Fruit fly (Drosophila melanogaster): Measurements from ENCODE around the gene fzr.

The fzr gene

dm6 chrX:4666650-4667360 is 12.5 kb downstream of the fzr start, which contains the start of gene CG3009 (continued):
- TF ChIP-seq CG14014 (GFP tag; IDR thresholded peaks at IDR 0.05) (peak; percentile 98), pho (GFP tag; optimal IDR thresholded peaks at IDR 0.05) (peak; percentile 98), CG2875 (GFP tag; optimal IDR thresholded peaks at IDR 0.05) (peak; percentile 95), br (optimal IDR thresholded peaks at IDR 0.05) (no peak), Rx (GFP tag; IDR thresholded peaks at IDR 0.05) (peak; percentile 94), ftz-f1 (GFP tag; optimal IDR thresholded peaks at IDR 0.05) (peak; percentile 93), CG5953 (GFP tag; IDR thresholded peaks at IDR 0.05) (peak; percentile 95), dmrt11E (tag; optimal IDR thresholded peaks at IDR 0.05) (peak; percentile 64), dpn (GFP tag; optimal IDR thresholded peaks at IDR 0.05) (peak; percentile 98 to 99), Nf-YA (GFP tag; IDR thresholded peaks at IDR 0.05) (peak; percentile 95), CG15696 (tag; optimal IDR thresholded peaks at IDR 0.05) (peak; percentile 79), Fer1 (GFP tag; optimal IDR thresholded peaks at IDR 0.05) (peak; percentile 99), CG1603 (tag; optimal IDR thresholded peaks at IDR 0.05) (peak; percentile 96), sisA (GFP tag; IDR thresholded peaks at IDR 0.05) (peak; percentile 97), Lim3 (GFP tag; IDR thresholded peaks at IDR 0.05) (peak; percentile 89), CG4404 (GFP tag; IDR thresholded peaks at IDR 0.05) (peak; percentile 94), tx (GFP tag; optimal IDR thresholded peaks at IDR 0.05) (peak; percentile 98), CG4360 (GFP tag; IDR thresholded peaks at IDR 0.05) (peak; percentile 72), E2f2 (GFP tag; IDR thresholded peaks at IDR 0.05) (peak; percentile 84), tgo (GFP tag; IDR thresholded peaks at IDR 0.05) (peak; percentile 97), fd102C (GFP tag; optimal IDR thresholded peaks at IDR 0.05) (peak; percentile 5), org-1 (GFP tag; optimal IDR thresholded peaks at IDR 0.05) (peak; percentile 98), CG1792 (GFP tag; optimal IDR thresholded peaks at IDR 0.05) (peak; percentile 96), sr (GFP tag; IDR thresholded peaks at IDR 0.05) (peak; percentile 99), CG33213 (GFP tag; optimal IDR thresholded peaks at IDR 0.05) (peak; percentile 96), CHES-1-like (GFP tag; optimal IDR thresholded peaks at IDR 0.05) (peak; percentile 99), CG42726 (GFP tag; IDR thresholded peaks at IDR 0.05; ENCODE audit: partially characterized antibody) (peak; percentile 60), CG13123 (GFP tag; optimal IDR thresholded peaks at IDR 0.05) (peak; percentile 92), Dip2 (GFP tag; IDR thresholded peaks at IDR 0.05) (peak; percentile 75), Spps (tag; optimal IDR thresholded peaks at IDR 0.05) (peak; percentile 77), CG31224 (GFP tag; IDR thresholded peaks at IDR 0.05) (peak; percentile 95), Dek (tag; optimal IDR thresholded peaks at IDR 0.05) (peak; percentile 96), croc (GFP tag; conservative IDR thresholded peaks at IDR 0.05) (peak; percentile 93), CG12104 (GFP tag; optimal IDR thresholded peaks at IDR 0.05) (peak; percentile 93), Gsc (GFP tag; IDR thresholded peaks at IDR 0.05) (peak; percentile 93), CG5180 (GFP tag; optimal IDR thresholded peaks at IDR 0.05) (peak; percentile 89), Trl (optimal IDR thresholded peaks at IDR 0.05) (no peak), Trl (GFP tag; optimal IDR thresholded peaks at IDR 0.05) (peak; percentile 99), wek (GFP tag; optimal IDR thresholded peaks at IDR 0.05) (peak; percentile 90), CG6272 (GFP tag; IDR thresholded peaks at IDR 0.05) (peak; percentile 96), CG11504 (tag; optimal IDR thresholded peaks at IDR 0.05) (peak; percentile 96), Opbp (GFP tag; IDR thresholded peaks at IDR 0.05; ENCODE audit: partially characterized antibody) (0 out of 3 replicates have a peak, but pooled peaks have one; percentile 12), CG1647 (GFP tag; optimal IDR thresholded peaks at IDR 0.05) (peak; percentile 97), Jarid2 (GFP tag; optimal IDR thresholded peaks at IDR 0.05) (peak; percentile 88), Hr51 (GFP tag; optimal IDR thresholded peaks at IDR 0.05) (peak; percentile 98), Sry-δ (GFP tag; optimal IDR thresholded peaks at IDR 0.05) (peak; percentile 72), CG10147 (GFP tag; optimal IDR thresholded peaks at IDR 0.05) (peak; percentile 97), amos (GFP tag; IDR thresholded peaks at IDR 0.05; ENCODE audit: partially characterized antibody) (peak; percentile 24; the same call in 1 of the 2 replicates), scrt (GFP tag; optimal IDR thresholded peaks at IDR 0.05) (peak; percentile 95), Hr3 (GFP tag; optimal IDR thresholded peaks at IDR 0.05) (peak; percentile 96)
